Fruit fly (Drosophila melanogaster) S2 (cell line): ENCODE data around the gene Caper.

Experiments used
- CG8478 ChIP-seq: fragments of >200 bp; optimal IDR thresholded peaks from 2 replicates; lab custom pipeline; 2018
- CTCF ChIP-seq, 2 experiments: fragments of >200 bp; optimal IDR thresholded peaks; 2 replicates each; lab custom pipeline; 2018

DNA sequence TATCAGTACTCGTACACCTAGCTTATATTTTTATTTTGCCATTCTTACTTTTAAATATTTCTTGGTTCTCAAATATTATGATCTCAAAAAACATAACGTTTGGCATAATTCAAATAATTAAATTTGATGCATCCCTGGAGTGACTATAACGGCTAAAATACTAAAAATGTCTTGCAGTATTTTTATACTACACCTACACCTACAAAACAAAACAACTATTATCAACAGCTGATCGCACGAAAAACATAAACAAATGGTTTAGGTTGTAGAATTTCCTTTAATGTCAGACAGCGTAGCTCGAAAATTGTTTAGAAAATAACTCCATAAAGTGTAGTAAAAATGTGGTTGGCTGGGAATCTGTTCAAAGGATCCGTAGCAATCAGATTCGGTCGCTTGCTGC is 19.4 kb upstream of the Caper start, which contains the start of gene CG43322:
- TF ChIP-seq CTCF (optimal IDR thresholded peaks at IDR 0.05; lab: Kevin White, UChicago) (no peak), CG8478 (lab: Kevin White, UChicago) (no peak)
